Worm (Caenorhabditis elegans): ENCODE measurements around the gene T08G5.1.

ce11 chrV:14028256-14028743, 9.7 kb downstream of the T08G5.1 start:
- TF ChIP-seq fos-1 (tag; optimal IDR thresholded peaks at IDR 0.05) = peak; percentile 46
- no peak for TF ChIP-seq sptf-1 (tag; optimal IDR thresholded peaks at IDR 0.05)
- TF ChIP-seq skn-1 (tag; optimal IDR thresholded peaks at IDR 0.05) = no peak
- TF ChIP-seq zag-1 (tag; optimal IDR thresholded peaks at IDR 0.05) = no peak
